Worm (Caenorhabditis elegans): Measurements from ENCODE around the gene myrf-2.
A peak's percentile ranks its signal among the peaks of the same experiment; 100 is the strongest.

The myrf-2 gene

DNA sequence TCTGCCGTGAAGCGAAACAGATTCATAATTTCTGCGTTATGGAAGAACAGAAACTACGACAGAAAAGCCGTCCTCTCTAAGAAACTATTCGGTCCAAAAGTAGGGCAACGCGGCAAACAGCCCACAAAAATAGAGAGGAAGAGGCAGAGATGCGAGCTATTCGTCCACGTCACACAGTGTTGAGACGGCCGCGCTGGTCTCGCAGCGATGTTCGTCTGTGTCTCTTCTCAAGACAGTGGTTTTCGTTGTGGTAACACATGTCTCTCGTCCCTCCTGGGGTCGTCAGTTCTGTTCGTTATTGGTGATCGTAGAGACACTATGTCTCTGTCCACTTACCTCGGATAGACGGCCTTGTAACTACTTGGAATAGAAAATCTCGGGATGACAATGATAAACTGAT, 35.5 kb downstream of the myrf-2 start, which contains the start of gene erd-2.1 (continued):
- TF ChIP-seq elt-1 (tag; optimal IDR thresholded peaks at IDR 0.05) (no peak), ztf-4 (tag; optimal IDR thresholded peaks at IDR 0.05) (no peak), lin-39 (tag; optimal IDR thresholded peaks at IDR 0.05) (no peak), nhr-21 (tag; optimal IDR thresholded peaks at IDR 0.05) (peak; percentile 72), nhr-6 (tag; optimal IDR thresholded peaks at IDR 0.05) (no peak), ZK546.5 (tag; optimal IDR thresholded peaks at IDR 0.05) (no peak), mdl-1 (tag; optimal IDR thresholded peaks at IDR 0.05) (peak; percentile 9 to 40), blmp-1 (tag; optimal IDR thresholded peaks at IDR 0.05; ENCODE audit: insufficient read depth) (no peak)

DNA sequence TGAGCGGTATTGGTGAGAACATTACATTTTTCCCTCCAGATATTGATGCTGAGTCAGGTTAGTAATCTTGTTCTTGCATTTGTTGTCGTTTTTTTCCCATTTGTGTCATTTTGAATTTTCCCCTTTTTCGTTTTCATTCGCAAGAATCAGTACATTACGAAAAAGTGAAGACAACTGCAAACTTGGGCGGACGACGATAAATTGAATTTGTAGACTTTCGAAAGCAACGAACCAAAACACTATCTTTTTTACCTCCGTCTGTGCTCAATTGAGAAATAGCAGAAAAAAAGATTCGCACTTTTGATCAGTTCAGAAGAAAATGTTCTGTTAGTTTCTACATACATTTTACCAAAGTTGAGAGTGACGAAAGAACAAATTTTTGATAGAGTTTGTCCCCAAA, 39.0 kb downstream of the myrf-2 start:
- TF ChIP-seq peb-1 (tag; optimal IDR thresholded peaks at IDR 0.05): no peak
- TF ChIP-seq Y55F3AM.14 (GFP tag; optimal IDR thresholded peaks at IDR 0.05): no peak
- no peak for TF ChIP-seq fos-1 (tag; optimal IDR thresholded peaks at IDR 0.05)
- no peak for TF ChIP-seq unc-62 (GFP tag; optimal IDR thresholded peaks at IDR 0.05)
- no peak for TF ChIP-seq ceh-16 (tag; optimal IDR thresholded peaks at IDR 0.05)
- no peak for TF ChIP-seq F13H6.1 (tag; optimal IDR thresholded peaks at IDR 0.05)

DNA sequence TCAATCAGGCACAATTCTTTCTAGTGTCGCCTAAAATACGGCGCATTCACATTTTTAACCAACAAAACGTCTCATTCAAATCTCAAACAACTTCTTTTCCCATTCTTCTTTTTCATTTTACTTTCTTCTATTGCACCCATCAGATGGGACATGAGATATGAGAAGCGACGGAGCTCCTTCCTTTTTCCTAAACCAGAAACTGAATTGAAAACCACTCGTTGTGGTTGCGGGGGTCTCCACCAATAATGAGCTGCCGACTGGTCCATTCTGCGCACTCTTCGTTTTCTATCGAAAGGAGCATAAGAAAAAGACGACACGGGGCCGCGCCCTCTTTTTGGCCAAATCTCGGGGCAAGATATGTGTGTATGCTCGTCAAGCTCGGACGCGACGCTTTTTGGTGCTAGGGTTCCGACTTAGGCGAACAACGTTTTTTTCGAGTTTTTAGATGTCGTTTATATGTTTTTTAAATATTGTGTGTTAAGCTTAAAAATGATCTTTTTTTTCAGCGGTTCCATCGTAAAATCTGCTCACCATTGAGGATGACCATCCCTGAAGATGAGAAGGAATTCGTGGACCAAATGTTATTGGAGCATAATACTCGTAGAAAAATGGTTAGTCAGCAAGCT, 39.7 kb downstream of the myrf-2 start, which contains the start of gene F09B9.5:
F09B9.5 (plus strand) TSS at position 501 of the 626 bp plus-strand sequence.
- TF ChIP-seq zag-1 (tag; optimal IDR thresholded peaks at IDR 0.05) (peak; percentile 6), nhr-21 (tag; optimal IDR thresholded peaks at IDR 0.05) (no peak), lsy-2 (tag; optimal IDR thresholded peaks at IDR 0.05) (no peak), egl-27 (tag; optimal IDR thresholded peaks at IDR 0.05) (peak; percentile 20), C34F6.9 (tag; optimal IDR thresholded peaks at IDR 0.05) (peak; percentile 14), snpc-4 (tag; optimal IDR thresholded peaks at IDR 0.05) (no peak), ZK546.5 (tag; optimal IDR thresholded peaks at IDR 0.05) (no peak), mbf-1 (tag; optimal IDR thresholded peaks at IDR 0.05) (no peak), blmp-1 (tag; optimal IDR thresholded peaks at IDR 0.05; ENCODE audit: insufficient read depth) (no peak), mab-5 (tag; optimal IDR thresholded peaks at IDR 0.05) (no peak), mdl-1 (tag; optimal IDR thresholded peaks at IDR 0.05) (no peak), lin-13 (GFP tag; optimal IDR thresholded peaks at IDR 0.05) (no peak), aly-2 (tag; optimal IDR thresholded peaks at IDR 0.05) (no peak), sem-4 (tag; optimal IDR thresholded peaks at IDR 0.05) (peak; percentile 20)

DNA sequence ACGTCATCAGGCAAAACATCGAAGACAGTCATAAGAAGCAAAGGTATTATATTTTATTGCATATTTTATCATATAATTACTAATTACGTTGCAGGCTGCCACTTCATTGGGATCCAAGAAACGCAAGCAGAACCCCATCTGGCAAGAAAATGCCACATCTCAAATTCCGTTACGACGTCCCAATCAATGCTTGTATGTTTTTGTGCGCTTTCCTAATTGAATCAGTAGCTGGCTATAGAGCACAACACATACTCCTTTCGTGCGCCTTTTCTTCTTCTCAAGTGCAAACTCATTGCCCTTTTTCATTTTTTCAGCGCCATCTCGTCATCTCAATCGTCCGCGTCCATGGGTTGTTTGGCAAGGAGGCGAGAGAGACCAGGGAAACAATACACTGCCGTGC, 43.3 kb downstream of the myrf-2 start:
- TF ChIP-seq ztf-11 (tag; optimal IDR thresholded peaks at IDR 0.05) (no peak), gmeb-1 (tag; optimal IDR thresholded peaks at IDR 0.05) (no peak), ZK546.5 (tag; optimal IDR thresholded peaks at IDR 0.05) (no peak), nhr-11 (tag; optimal IDR thresholded peaks at IDR 0.05) (no peak), nhr-23 (tag; optimal IDR thresholded peaks at IDR 0.05) (no peak), nhr-237 (tag; optimal IDR thresholded peaks at IDR 0.05) (no peak), crh-2 (tag; optimal IDR thresholded peaks at IDR 0.05) (no peak), ceh-16 (tag; optimal IDR thresholded peaks at IDR 0.05) (no peak), mab-5 (tag; optimal IDR thresholded peaks at IDR 0.05) (no peak), elt-3 (tag; optimal IDR thresholded peaks at IDR 0.05) (no peak), unc-39 (tag; optimal IDR thresholded peaks at IDR 0.05) (no peak), unc-55 (GFP tag; optimal IDR thresholded peaks at IDR 0.05) (no peak), nhr-12 (tag; optimal IDR thresholded peaks at IDR 0.05) (no peak), nhr-21 (tag; optimal IDR thresholded peaks at IDR 0.05) (no peak), F13H6.1 (tag; optimal IDR thresholded peaks at IDR 0.05) (no peak)

DNA sequence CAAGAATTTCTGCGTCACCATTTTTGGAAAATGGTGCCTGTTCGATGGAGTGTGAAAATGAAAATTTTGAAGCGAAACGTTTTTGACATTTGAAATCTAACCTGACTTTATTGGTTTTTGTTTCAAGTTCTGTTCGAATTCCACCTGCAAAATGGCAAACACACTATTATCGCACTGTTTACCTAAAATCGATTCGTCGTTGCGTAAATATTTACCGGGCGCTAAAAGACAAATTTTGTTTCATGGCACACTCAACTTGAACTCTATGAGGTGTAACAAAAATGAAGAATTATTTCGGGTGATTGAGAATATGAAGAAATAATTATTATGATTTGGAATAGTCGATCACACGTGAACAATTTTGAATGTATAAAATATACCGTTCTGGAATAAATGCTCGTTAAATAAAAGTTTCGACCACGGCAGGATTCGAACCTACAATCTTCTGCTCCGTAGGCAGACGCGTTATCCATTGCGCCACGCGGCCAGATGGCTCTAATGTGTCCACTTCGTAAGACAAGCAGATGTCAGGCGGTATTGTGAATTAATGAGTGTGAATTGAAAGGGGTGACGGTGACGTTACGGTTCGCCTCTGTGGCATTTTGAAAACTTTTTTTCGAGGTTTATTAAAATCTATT, 45.8 kb downstream of the myrf-2 start:
- TF ChIP-seq sem-4 (tag; optimal IDR thresholded peaks at IDR 0.05) (no peak), F13H6.1 (tag; optimal IDR thresholded peaks at IDR 0.05) (peak; percentile 42), lin-13 (GFP tag; optimal IDR thresholded peaks at IDR 0.05) (peak; percentile 16), sma-3 (GFP tag; optimal IDR thresholded peaks at IDR 0.05) (peak; percentile 23), lin-39 (tag; optimal IDR thresholded peaks at IDR 0.05) (no peak), ZK546.5 (tag; optimal IDR thresholded peaks at IDR 0.05) (no peak), crh-2 (tag; optimal IDR thresholded peaks at IDR 0.05) (peak; percentile 45), elt-3 (tag; optimal IDR thresholded peaks at IDR 0.05) (no peak)
